Worm (Caenorhabditis elegans): ENCODE results near the gene cpt-4.
A peak's percentile ranks its signal among the peaks of the same experiment; 100 is the strongest.

Gene cpt-4

DNA sequence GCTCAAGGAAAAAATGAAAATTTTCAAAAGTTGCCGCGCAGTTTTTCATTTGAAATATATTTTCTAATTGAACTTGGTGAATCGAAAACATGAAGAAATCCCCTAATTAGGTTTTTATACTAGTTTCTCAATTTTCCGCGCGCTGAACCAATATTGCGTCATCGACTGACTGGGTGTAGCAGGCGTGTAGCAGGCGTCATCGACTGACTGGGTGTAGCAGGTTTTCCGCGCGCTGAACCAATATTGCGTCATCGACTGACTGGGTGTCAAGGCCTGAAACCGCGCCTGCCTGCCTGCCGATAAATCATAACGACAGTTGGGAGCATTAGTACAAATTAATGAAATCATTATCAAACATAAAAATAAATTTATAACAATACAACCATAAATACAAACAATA, 4.2 kb downstream of the cpt-4 start:
- TF ChIP-seq fax-1 (tag; optimal IDR thresholded peaks at IDR 0.05) (no peak), elt-2 (tag; optimal IDR thresholded peaks at IDR 0.05) (peak; percentile 7), Y22D7AL.16 (tag; optimal IDR thresholded peaks at IDR 0.05) (no peak), rnt-1 (tag; optimal IDR thresholded peaks at IDR 0.05) (no peak), unc-3 (GFP tag; conservative IDR thresholded peaks at IDR 0.05) (no peak), unc-3 (tag; optimal IDR thresholded peaks at IDR 0.05) (no peak)

DNA sequence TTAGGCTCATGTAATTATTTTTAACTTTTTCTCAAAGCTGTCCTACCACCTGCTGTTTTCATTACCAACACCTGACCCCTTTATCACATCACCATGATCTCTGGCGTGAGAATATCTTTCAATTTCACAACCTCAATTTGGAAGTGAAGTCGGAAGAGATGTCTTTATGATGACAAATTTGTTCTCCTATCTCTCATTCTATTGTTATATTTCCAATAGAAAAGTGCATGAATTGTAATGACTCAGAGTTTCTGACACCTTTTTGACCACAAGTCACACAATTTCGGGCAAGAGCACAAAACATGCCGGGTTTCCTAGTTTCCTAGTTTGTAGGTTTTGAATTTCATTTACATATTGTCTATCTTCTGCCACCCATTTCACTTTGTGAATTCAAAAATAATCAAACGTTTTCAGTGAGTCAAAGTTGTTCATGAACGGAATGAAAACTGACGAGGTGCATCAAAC, 8.7 kb downstream of the cpt-4 start, which contains the start of gene srr-4:
srr-4 (plus strand) TSS at position 415 of the 465 bp plus-strand sequence.
- TF ChIP-seq unc-3 (GFP tag; conservative IDR thresholded peaks at IDR 0.05) (no peak), unc-3 (tag; optimal IDR thresholded peaks at IDR 0.05) (no peak), madf-2 (tag; optimal IDR thresholded peaks at IDR 0.05) (no peak), mec-3 (tag; optimal IDR thresholded peaks at IDR 0.05; ENCODE audit: borderline replicate concordance) (no peak), hlh-6 (tag; optimal IDR thresholded peaks at IDR 0.05) (no peak), lin-11 (tag; optimal IDR thresholded peaks at IDR 0.05) (no peak), Y22D7AL.16 (tag; optimal IDR thresholded peaks at IDR 0.05) (no peak), tbx-7 (tag; optimal IDR thresholded peaks at IDR 0.05) (no peak), pha-2 (tag; optimal IDR thresholded peaks at IDR 0.05) (no peak), npax-4 (tag; optimal IDR thresholded peaks at IDR 0.05) (no peak), ceh-9 (tag; optimal IDR thresholded peaks at IDR 0.05) (no peak), elt-2 (tag; optimal IDR thresholded peaks at IDR 0.05) (no peak), C38D4.7 (GFP tag; optimal IDR thresholded peaks at IDR 0.05) (no peak)

DNA sequence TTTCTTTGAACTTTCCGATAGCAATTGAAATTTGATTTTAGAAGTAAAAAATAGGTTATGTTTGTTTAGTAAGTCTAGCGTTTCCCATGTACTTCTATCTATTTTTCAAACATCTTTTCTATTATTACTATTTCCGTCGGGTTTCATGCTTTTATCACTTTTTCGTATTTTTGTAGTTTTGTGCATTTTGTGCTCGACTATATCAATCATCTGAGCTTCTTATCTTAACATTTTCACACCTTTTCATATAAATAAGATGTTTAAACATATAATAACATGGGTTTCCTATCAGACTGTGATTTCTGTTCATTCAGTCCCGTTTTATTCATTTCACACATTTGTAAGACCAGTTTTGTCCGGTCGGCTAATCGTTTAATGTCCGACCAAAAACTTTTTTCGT, 9.5 kb downstream of the cpt-4 start:
- TF ChIP-seq fax-1 (tag; optimal IDR thresholded peaks at IDR 0.05) (no peak), ama-1 (optimal IDR thresholded peaks at IDR 0.05) (no peak), pha-4 (tag; optimal IDR thresholded peaks at IDR 0.05) (no peak), ceh-19 (GFP tag; optimal IDR thresholded peaks at IDR 0.05) (no peak)

DNA sequence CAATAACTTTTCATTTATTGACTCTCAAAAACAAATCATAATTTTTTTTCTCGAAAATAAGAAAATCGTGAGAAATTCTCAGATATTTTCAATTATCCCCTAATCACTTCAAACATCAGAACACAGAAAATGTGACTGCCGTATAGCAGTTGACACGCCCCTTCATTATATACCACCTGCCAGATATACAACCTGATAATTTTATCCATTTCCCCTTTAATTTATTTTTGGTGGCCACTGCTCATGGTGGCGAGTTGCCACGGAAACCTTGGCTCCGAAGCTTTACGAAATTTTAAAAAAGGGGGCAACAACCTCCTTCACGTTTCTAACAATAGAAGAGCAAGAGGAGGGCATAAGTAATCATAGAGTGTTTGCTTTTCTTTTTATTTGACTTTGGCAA, 10.8 kb downstream of the cpt-4 start:
- TF ChIP-seq hlh-13 (GFP tag; optimal IDR thresholded peaks at IDR 0.05) (no peak), unc-42 (tag; optimal IDR thresholded peaks at IDR 0.05) (peak; percentile 29), ceh-14 (tag; optimal IDR thresholded peaks at IDR 0.05) (peak; percentile 46)

DNA sequence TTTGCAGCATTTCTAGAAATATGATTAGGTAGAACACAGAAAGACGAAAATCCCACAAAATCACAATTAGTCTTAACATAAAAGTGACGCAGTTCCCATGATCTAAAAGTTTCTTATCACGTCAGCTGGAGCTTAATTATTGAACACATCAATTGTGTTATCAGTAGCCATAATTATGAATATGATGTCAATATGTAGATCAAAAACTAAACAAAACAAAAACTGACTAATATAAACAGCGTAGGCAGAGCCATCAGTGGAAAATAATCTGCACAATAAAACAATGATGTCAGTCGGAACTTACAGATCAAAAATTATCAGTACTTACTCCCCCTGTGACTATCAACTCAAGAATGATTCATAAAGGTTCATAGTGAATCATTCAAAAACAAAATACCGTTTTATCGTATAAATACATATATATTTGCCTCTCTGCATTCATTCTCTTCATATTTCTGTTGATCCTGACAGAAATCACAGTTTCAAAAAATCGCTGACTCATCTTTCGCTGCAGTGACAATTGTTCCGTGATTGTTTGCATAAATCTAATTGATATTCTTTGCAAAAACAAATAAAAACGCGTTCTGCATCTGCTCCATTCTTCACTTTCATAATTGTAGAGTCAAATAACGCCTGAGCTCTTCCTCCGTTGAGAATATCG, 15.2 kb downstream of the cpt-4 start, which contains the start of gene srr-6:
srr-6 (plus strand) TSS at position 611 of the 661 bp plus-strand sequence.
- TF ChIP-seq ahr-1 (tag; optimal IDR thresholded peaks at IDR 0.05) (no peak), ttx-3 (tag; optimal IDR thresholded peaks at IDR 0.05) (no peak), ceh-2 (tag; optimal IDR thresholded peaks at IDR 0.05) (no peak), nfya-1 (tag; optimal IDR thresholded peaks at IDR 0.05) (no peak), elt-2 (tag; optimal IDR thresholded peaks at IDR 0.05) (peak; percentile 80), madf-2 (tag; optimal IDR thresholded peaks at IDR 0.05) (no peak)

DNA sequence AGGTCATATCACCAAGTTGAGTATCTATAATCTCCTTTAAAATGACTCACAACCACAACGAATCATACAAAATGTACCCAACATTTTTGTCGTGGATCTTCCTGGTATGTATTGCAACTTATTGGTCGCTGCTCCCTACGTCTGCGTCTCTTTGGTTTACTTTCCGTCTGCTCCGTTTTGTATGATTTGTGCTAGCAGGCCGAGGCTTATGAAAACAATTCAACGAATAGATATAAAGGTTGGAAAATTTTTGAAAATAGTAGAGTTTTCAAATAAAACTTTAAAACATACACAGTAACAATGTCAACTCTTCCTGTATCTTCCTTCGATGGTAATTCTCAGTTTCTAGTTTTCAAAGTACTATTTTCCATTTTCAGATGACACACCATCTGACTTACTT, 26.1 kb downstream of the cpt-4 start, which contains the start of gene srr-8:
srr-8 (plus strand) TSS at position 301 of the 400 bp plus-strand sequence.
- TF ChIP-seq C08G9.2 (tag; optimal IDR thresholded peaks at IDR 0.05) = no peak
- TF ChIP-seq nfya-1 (tag; optimal IDR thresholded peaks at IDR 0.05) = no peak
- TF ChIP-seq lim-6 (tag; optimal IDR thresholded peaks at IDR 0.05) = no peak
- no peak for TF ChIP-seq hlh-13 (GFP tag; optimal IDR thresholded peaks at IDR 0.05)
- TF ChIP-seq K02D7.2 (tag; optimal IDR thresholded peaks at IDR 0.05) = no peak
- TF ChIP-seq ceh-18 (tag; optimal IDR thresholded peaks at IDR 0.05) = no peak
- no peak for TF ChIP-seq unc-86 (tag; optimal IDR thresholded peaks at IDR 0.05)
- TF ChIP-seq elt-4 (tag; optimal IDR thresholded peaks at IDR 0.05) = no peak

Measured in whole organism, late embryonic.